Worm (Caenorhabditis elegans): Measurements from ENCODE around the gene srd-3.
A peak's percentile ranks its signal among the peaks of the same experiment; 100 is the strongest.
"Not testable (repeated sequence)": the region's sequence is repeated elsewhere in the genome, so short reads cannot be mapped to it uniquely, and the experiment has no call there.

Gene srd-3

ce11 chrII:105889-106288 lies 22.9 kb downstream of the srd-3 start, which contains the start of gene txt-1:
Gene txt-1, plus strand, starts transcription at chrII:106189.
- no peak for TF ChIP-seq snu-23 (GFP tag; optimal IDR thresholded peaks at IDR 0.05)
- TF ChIP-seq unc-130 (tag; optimal IDR thresholded peaks at IDR 0.05) = no peak

ce11 chrII:105327-105882 lies 23.4 kb downstream of the srd-3 start:
- TF ChIP-seq efl-1 (optimal IDR thresholded peaks at IDR 0.05) = no peak
- TF ChIP-seq efl-1 (GFP tag; optimal IDR thresholded peaks at IDR 0.05 in 1 of 2) = peak in 1 of 2 experiments; percentile 34
- no peak for TF ChIP-seq unc-86 (tag; optimal IDR thresholded peaks at IDR 0.05)

- TF ChIP-seq hpl-2 (GFP tag; optimal IDR thresholded peaks at IDR 0.05) = no peak
- TF ChIP-seq zip-4 (GFP tag; optimal IDR thresholded peaks at IDR 0.05) = no peak
- TF ChIP-seq ceh-90 (tag; optimal IDR thresholded peaks at IDR 0.05) = no peak
- TF ChIP-seq blmp-1 (tag; optimal IDR thresholded peaks at IDR 0.05) = no peak
- no peak for TF ChIP-seq zag-1 (tag; optimal IDR thresholded peaks at IDR 0.05)
- no peak for TF ChIP-seq ztf-11 (tag; optimal IDR thresholded peaks at IDR 0.05)
- no peak for TF ChIP-seq jun-1 (tag; optimal IDR thresholded peaks at IDR 0.05)
- TF ChIP-seq unc-86 (tag; optimal IDR thresholded peaks at IDR 0.05) = no peak
- TF ChIP-seq nhr-47 (tag; optimal IDR thresholded peaks at IDR 0.05) = no peak
- no peak for TF ChIP-seq lsy-2 (tag; optimal IDR thresholded peaks at IDR 0.05)
Observed at ce11 chrII:104234-104633, 24.6 kb downstream of the srd-3 start, which contains the start of gene col-68. Gene col-68, plus strand, starts transcription at chrII:104534.

ce11 chrII:101176-101575 lies 27.7 kb downstream of the srd-3 start:
- TF ChIP-seq C16A3.4 (tag; optimal IDR thresholded peaks at IDR 0.05) (no peak), Y116A8C.19 (tag; optimal IDR thresholded peaks at IDR 0.05; ENCODE audit: borderline replicate concordance) (no peak), nhr-90 (tag; optimal IDR thresholded peaks at IDR 0.05; ENCODE audit: poor library complexity) (no peak), ceh-88 (GFP tag; IDR thresholded peaks at IDR 0.05) (no peak), efl-3 (GFP tag; optimal IDR thresholded peaks at IDR 0.05) (no peak), vab-15 (tag; optimal IDR thresholded peaks at IDR 0.05) (no peak), pax-3 (tag; optimal IDR thresholded peaks at IDR 0.05) (no peak), ztf-11 (tag; optimal IDR thresholded peaks at IDR 0.05) (no peak), sup-37 (GFP tag; optimal IDR thresholded peaks at IDR 0.05) (no peak), unc-30 (tag; optimal IDR thresholded peaks at IDR 0.05) (no peak), swsn-7 (tag; optimal IDR thresholded peaks at IDR 0.05) (no peak), nhr-77 (tag; optimal IDR thresholded peaks at IDR 0.05) (no peak), ceh-63 (GFP tag; optimal IDR thresholded peaks at IDR 0.05) (no peak)

ce11 chrII:98894-99293 lies 29.9 kb downstream of the srd-3 start, which contains the start of gene C50D2.10:
Gene C50D2.10, plus strand, starts transcription at chrII:99138.
- not testable (repeated sequence) for TF ChIP-seq grh-1 (GFP tag; IDR thresholded peaks at IDR 0.05); unc-62 (GFP tag; optimal IDR thresholded peaks at IDR 0.05); nhr-237 (tag; optimal IDR thresholded peaks at IDR 0.05)

ce11 chrII:97992-98763 lies 30.7 kb downstream of the srd-3 start, which contains the start of the genes luc-7L3 and sftb-6:
Gene luc-7L3, minus strand, starts transcription at chrII:98027.
Gene sftb-6, plus strand, starts transcription at chrII:98404.
- TF ChIP-seq swsn-7 (tag; optimal IDR thresholded peaks at IDR 0.05) (peak; percentile 79), ceh-63 (GFP tag; optimal IDR thresholded peaks at IDR 0.05) (no peak), grh-1 (GFP tag; IDR thresholded peaks at IDR 0.05) (no peak), lin-13 (GFP tag; optimal IDR thresholded peaks at IDR 0.05) (no peak), nhr-84 (tag; optimal IDR thresholded peaks at IDR 0.05) (no peak), ztf-11 (tag; optimal IDR thresholded peaks at IDR 0.05) (peak in 1 of 2 experiments; percentile 24), unc-98 (GFP tag; IDR thresholded peaks at IDR 0.05) (0 out of 2 replicates have a peak, but pooled peaks have one; percentile 20), skn-1 (tag; optimal IDR thresholded peaks at IDR 0.05) (peak; percentile 50), ceh-8 (GFP tag; optimal IDR thresholded peaks at IDR 0.05) (peak; percentile 38), pax-3 (tag; optimal IDR thresholded peaks at IDR 0.05) (peak; percentile 46), C16A3.4 (tag; optimal IDR thresholded peaks at IDR 0.05) (peak; percentile 49), elt-3 (tag; optimal IDR thresholded peaks at IDR 0.05) (no peak), tbx-2 (tag; optimal IDR thresholded peaks at IDR 0.05) (peak; percentile 75), blmp-1 (tag; optimal IDR thresholded peaks at IDR 0.05) (peak; percentile 22), ces-1 (GFP tag; optimal IDR thresholded peaks at IDR 0.05) (no peak), C04F5.9 (tag; optimal IDR thresholded peaks at IDR 0.05) (peak; percentile 54), unc-130 (tag; optimal IDR thresholded peaks at IDR 0.05) (no peak), nhr-237 (tag; optimal IDR thresholded peaks at IDR 0.05) (no peak), mab-9 (GFP tag; IDR thresholded peaks at IDR 0.05) (peak; percentile 74; the same call in 1 of the 2 replicates), lin-35 (GFP tag; optimal IDR thresholded peaks at IDR 0.05) (peak; percentile 58 to 62), nhr-77 (tag; optimal IDR thresholded peaks at IDR 0.05) (peak; percentile 24), zag-1 (tag; optimal IDR thresholded peaks at IDR 0.05) (no peak), vab-15 (tag; optimal IDR thresholded peaks at IDR 0.05) (no peak)
